Worm (Caenorhabditis elegans) whole organism, L2 larva: ENCODE measurements around the gene Y57A10C.9.

Experiments used
- C34F6.9 ChIP-seq: fragments of 150-350 bp; optimal IDR thresholded peaks from 2 replicates; lab custom pipeline; 2014; ENCODE audit warnings: missing biosample characterization, missing genetic modification characterization
- R02D3.7 ChIP-seq: fragments of 150-350 bp; optimal IDR thresholded peaks from 2 replicates; lab custom pipeline; 2014; ENCODE audit warnings: missing biosample characterization, missing genetic modification characterization
- ZK546.5 ChIP-seq: sonication (generic microtip); optimal IDR thresholded peaks from 2 replicates; lab custom pipeline; 2017; ENCODE audit warnings: missing biosample characterization, missing genetic modification characterization
- aly-2 ChIP-seq: fragments of 150-350 bp; optimal IDR thresholded peaks from 2 replicates; lab custom pipeline; 2014; ENCODE audit warnings: missing biosample characterization, missing genetic modification characterization
- ama-1 ChIP-seq: fragments of 150-350 bp; optimal IDR thresholded peaks from 2 replicates; lab custom pipeline; 2018; ENCODE audit warnings: inconsistent platforms
- ceh-16 ChIP-seq: fragments of 150-350 bp; optimal IDR thresholded peaks from 2 replicates; lab custom pipeline; 2014; ENCODE audit warnings: missing biosample characterization, missing genetic modification characterization
- ceh-82 ChIP-seq: fragments of 150-350 bp; optimal IDR thresholded peaks from 2 replicates; lab custom pipeline; 2014; ENCODE audit warnings: missing biosample characterization, missing genetic modification characterization
- crh-2 ChIP-seq: sonication (generic microtip); optimal IDR thresholded peaks from 2 replicates; lab custom pipeline; 2017; ENCODE audit warnings: missing biosample characterization, missing genetic modification characterization
- dmd-4 ChIP-seq: sonication (generic microtip); optimal IDR thresholded peaks from 2 replicates; lab custom pipeline; 2017; ENCODE audit warnings: missing biosample characterization, missing genetic modification characterization
- egl-27 ChIP-seq: sonication (generic microtip); optimal IDR thresholded peaks from 3 replicates; lab custom pipeline; 2017; ENCODE audit warnings: missing biosample characterization, missing genetic modification reagents, missing genetic modification characterization
- elt-1 ChIP-seq: fragments of 150-350 bp; optimal IDR thresholded peaks from 2 replicates; lab custom pipeline; 2014; ENCODE audit warnings: missing biosample characterization, missing genetic modification characterization
- elt-3 ChIP-seq: sonication (generic microtip); optimal IDR thresholded peaks from 2 replicates; lab custom pipeline; 2017; ENCODE audit warnings: missing biosample characterization, missing genetic modification characterization
- fos-1 ChIP-seq: fragments of 150-350 bp; optimal IDR thresholded peaks from 2 replicates; lab custom pipeline; 2014; ENCODE audit warnings: missing biosample characterization, missing genetic modification characterization
- gmeb-1 ChIP-seq: fragments of 150-350 bp; optimal IDR thresholded peaks from 2 replicates; lab custom pipeline; 2014; ENCODE audit warnings: missing biosample characterization, missing genetic modification characterization
- lin-11 ChIP-seq: fragments of 150-350 bp; sonication (generic microtip); optimal IDR thresholded peaks from 2 replicates; lab custom pipeline; 2014; ENCODE audit warnings: missing biosample characterization, missing genetic modification characterization, inconsistent platforms, mixed read lengths
- lin-13 ChIP-seq: fragments of 150-350 bp; optimal IDR thresholded peaks from 2 replicates; lab custom pipeline; 2014; ENCODE audit warnings: missing biosample characterization, missing genetic modification reagents, missing genetic modification characterization
- lin-39 ChIP-seq: fragments of 150-350 bp; optimal IDR thresholded peaks from 2 replicates; lab custom pipeline; 2014; ENCODE audit warnings: missing biosample characterization, missing genetic modification reagents, missing genetic modification characterization
- lsy-2 ChIP-seq, 2 experiments: fragments of 150-350 bp in 1 of 2; sonication (generic microtip) in 1 of 2; optimal IDR thresholded peaks; 2 replicates each; lab custom pipeline; 2014 to 2017; ENCODE audit warnings: missing biosample characterization in 2 of 2, missing genetic modification characterization in 2 of 2
- mab-5 ChIP-seq: fragments of 150-350 bp; optimal IDR thresholded peaks from 2 replicates; lab custom pipeline; 2014; ENCODE audit warnings: missing biosample characterization, missing genetic modification characterization
- mbf-1 ChIP-seq: sonication (generic microtip); optimal IDR thresholded peaks from 2 replicates; lab custom pipeline; 2017; ENCODE audit warnings: missing biosample characterization, missing genetic modification characterization
- nhr-10 ChIP-seq: sonication (generic microtip); optimal IDR thresholded peaks from 2 replicates; lab custom pipeline; 2017; ENCODE audit warnings: missing biosample characterization, missing genetic modification characterization
- nhr-12 ChIP-seq: fragments of 150-350 bp; optimal IDR thresholded peaks from 2 replicates; lab custom pipeline; 2014; ENCODE audit warnings: missing biosample characterization, missing genetic modification characterization
- nhr-129 ChIP-seq: fragments of 150-350 bp; optimal IDR thresholded peaks from 2 replicates; lab custom pipeline; 2014; ENCODE audit warnings: missing biosample characterization, missing genetic modification characterization
- nhr-25 ChIP-seq: fragments of 150-350 bp; sonication (generic microtip); optimal IDR thresholded peaks from 3 replicates; lab custom pipeline; 2014; ENCODE audit warnings: missing biosample characterization, missing genetic modification characterization
- nhr-6 ChIP-seq: fragments of 150-350 bp; optimal IDR thresholded peaks from 2 replicates; lab custom pipeline; 2014; ENCODE audit warnings: missing biosample characterization, missing genetic modification characterization
- peb-1 ChIP-seq: fragments of 150-350 bp; optimal IDR thresholded peaks from 2 replicates; lab custom pipeline; 2014; ENCODE audit warnings: missing biosample characterization, missing genetic modification characterization
- sma-9 ChIP-seq, 2 experiments: fragments of 150-350 bp in 1 of 2; sonication (generic microtip) in 1 of 2; optimal IDR thresholded peaks; 2 replicates each; lab custom pipeline; 2014 to 2016; ENCODE audit warnings: missing genetic modification characterization in 2 of 2, mild to moderate bottlenecking in 1 of 2, missing biosample characterization in 1 of 2, missing compliant biosample characterization in 1 of 2, missing genetic modification reagents in 1 of 2, moderate library complexity in 1 of 2
- unc-55 ChIP-seq: fragments of 150-350 bp; sonication (generic microtip); optimal IDR thresholded peaks from 3 replicates; lab custom pipeline; 2014; ENCODE audit warnings: missing biosample characterization, missing genetic modification reagents, missing genetic modification characterization
- unc-62 ChIP-seq: fragments of 150-350 bp; optimal IDR thresholded peaks from 2 replicates; lab custom pipeline; 2014; ENCODE audit warnings: missing biosample characterization, missing genetic modification reagents, missing genetic modification characterization
- zag-1 ChIP-seq: fragments of 150-350 bp; optimal IDR thresholded peaks from 2 replicates; lab custom pipeline; 2014; ENCODE audit warnings: missing biosample characterization, missing genetic modification characterization
- ztf-11 ChIP-seq: sonication (generic microtip); optimal IDR thresholded peaks from 2 replicates; lab custom pipeline; 2017; ENCODE audit warnings: missing biosample characterization, missing genetic modification characterization
- ztf-4 ChIP-seq: fragments of 150-350 bp; optimal IDR thresholded peaks from 2 replicates; lab custom pipeline; 2014; ENCODE audit warnings: missing biosample characterization, missing genetic modification characterization

Y57A10C.9 gene

ce11 chrII:12457275-12457674 is 18.9 kb upstream of the Y57A10C.9 start, which contains the start of gene sre-38:
TSS of gene sre-38 (plus strand) at chrII:12457575.
- TF ChIP-seq aly-2 (tag; lab: Kevin White, UChicago) (no peak), dmd-4 (no peak), mab-5 (tag; lab: Kevin White, UChicago) (no peak), ceh-16 (tag; lab: Kevin White, UChicago) (no peak), lin-11 (no peak), crh-2 (tag; lab: Kevin White, UChicago) (no peak)

ce11 chrII:12456633-12457032 is 18.3 kb upstream of the Y57A10C.9 start, which contains the start of gene sre-32:
TSS of gene sre-32 (minus strand) at chrII:12456733.
- TF ChIP-seq elt-3 (tag; lab: Kevin White, UChicago) (no peak), nhr-25 (tag; lab: Kevin White, UChicago) (no peak), elt-1 (no peak), egl-27 (tag; lab: Kevin White, UChicago) (no peak), ama-1 (lab: Kevin White, UChicago) (no peak), lin-11 (no peak), ceh-82 (tag; lab: Kevin White, UChicago) (no peak), C34F6.9 (no peak), unc-55 (no peak), zag-1 (tag; lab: Kevin White, UChicago) (no peak), nhr-10 (tag; lab: Kevin White, UChicago) (no peak)

ce11 chrII:12452754-12453352 is 14.5 kb upstream of the Y57A10C.9 start, which contains the start of the genes sre-35 and sre-33:
TSS of gene sre-35 (minus strand) at chrII:12452854.
TSS of gene sre-33 (plus strand) at chrII:12453302.
- TF ChIP-seq lin-13 (GFP tag; lab: Kevin White, UChicago) = no peak
- TF ChIP-seq ZK546.5 = no peak
- no peak for TF ChIP-seq ztf-4 (tag; lab: Kevin White, UChicago)
- TF ChIP-seq nhr-12 (tag; lab: Kevin White, UChicago) = no peak
- TF ChIP-seq lin-39 = no peak
- TF ChIP-seq sma-9 (GFP tag; optimal IDR thresholded peaks at IDR 0.05; lab: Kevin White, UChicago) = no peak
- TF ChIP-seq sma-9 (tag; optimal IDR thresholded peaks at IDR 0.05; lab: Kevin White, UChicago) = no peak
- no peak for TF ChIP-seq ama-1 (lab: Kevin White, UChicago)
- TF ChIP-seq gmeb-1 (tag; lab: Kevin White, UChicago) = no peak
- TF ChIP-seq fos-1 (tag; lab: Kevin White, UChicago) = no peak
- TF ChIP-seq lin-11 = no peak
- TF ChIP-seq mbf-1 (tag; lab: Kevin White, UChicago) = no peak
- TF ChIP-seq elt-3 (tag; lab: Kevin White, UChicago) = no peak
- no peak for TF ChIP-seq peb-1
- no peak for TF ChIP-seq C34F6.9
- no peak for TF ChIP-seq lsy-2 (tag; optimal IDR thresholded peaks at IDR 0.05; lab: Kevin White, UChicago)
- TF ChIP-seq ceh-16 (tag; lab: Kevin White, UChicago) = no peak

- TF ChIP-seq dmd-4 (no peak), nhr-129 (tag; lab: Kevin White, UChicago) (no peak), egl-27 (tag; lab: Kevin White, UChicago) (no peak), gmeb-1 (tag; lab: Kevin White, UChicago) (no peak)
Observed at ce11 chrII:12449849-12450248, 11.5 kb upstream of the Y57A10C.9 start, which contains the start of gene sre-34. TSS of gene sre-34 (plus strand) at chrII:12450149.

ce11 chrII:12448241-12448640 is 9.9 kb upstream of the Y57A10C.9 start, which contains the start of gene srh-27:
TSS of gene srh-27 (plus strand) at chrII:12448541.
- TF ChIP-seq ztf-11 (tag; lab: Kevin White, UChicago) (no peak), nhr-6 (no peak)

- no peak for TF ChIP-seq gmeb-1 (tag; lab: Kevin White, UChicago)
- TF ChIP-seq ama-1 (lab: Kevin White, UChicago) = no peak
- no peak for TF ChIP-seq mbf-1 (tag; lab: Kevin White, UChicago)
- no peak for TF ChIP-seq unc-62 (GFP tag; lab: Kevin White, UChicago)
- no peak for TF ChIP-seq R02D3.7
- TF ChIP-seq peb-1 = no peak
- TF ChIP-seq, all 48 proteins: peak for 0
Observed at ce11 chrII:12444679-12445376, 6.5 kb upstream of the Y57A10C.9 start, which contains the start of the genes W05H5.1 and pitr-6. TSS of gene W05H5.1 (minus strand) at chrII:12444779. TSS of gene pitr-6 (plus strand) at chrII:12445326.
